Worm (Caenorhabditis elegans): ENCODE data around the gene T25E12.6.

DNA sequence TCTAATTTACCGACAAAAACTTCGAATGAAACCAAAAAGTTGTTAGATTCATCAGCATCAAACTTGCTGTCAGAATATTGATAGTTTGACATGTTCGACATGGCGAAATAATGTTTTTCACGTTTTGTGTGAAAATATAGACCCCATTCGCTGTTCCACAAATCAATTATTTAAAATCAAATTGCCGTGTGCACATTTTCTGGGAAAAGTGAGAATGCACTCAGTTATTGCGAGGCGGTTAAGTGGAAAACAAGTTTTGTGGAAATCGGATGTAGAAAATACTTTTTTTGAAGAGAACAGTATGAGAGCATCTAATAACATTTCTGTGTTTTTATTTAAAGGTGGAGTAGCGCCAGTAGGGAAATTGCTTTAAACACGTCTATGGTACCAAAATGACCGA, 48.5 kb upstream of the T25E12.6 start, which contains the start of gene srw-42:
- TF ChIP-seq aly-2 (tag; optimal IDR thresholded peaks at IDR 0.05) = no peak
- no peak for TF ChIP-seq nhr-237 (tag; optimal IDR thresholded peaks at IDR 0.05)
- no peak for TF ChIP-seq nhr-76 (tag; optimal IDR thresholded peaks at IDR 0.05)
- TF ChIP-seq snpc-4 (tag; optimal IDR thresholded peaks at IDR 0.05) = no peak
- no peak for TF ChIP-seq hmg-11 (tag; optimal IDR thresholded peaks at IDR 0.05)
- TF ChIP-seq ama-1 (optimal IDR thresholded peaks at IDR 0.05) = no peak
- TF ChIP-seq egl-27 (tag; optimal IDR thresholded peaks at IDR 0.05) = no peak
- no peak for TF ChIP-seq ceh-16 (tag; optimal IDR thresholded peaks at IDR 0.05)
- no peak for TF ChIP-seq lin-39 (tag; optimal IDR thresholded peaks at IDR 0.05)
- no peak for TF ChIP-seq unc-39 (tag; optimal IDR thresholded peaks at IDR 0.05)
- TF ChIP-seq ztf-4 (tag; optimal IDR thresholded peaks at IDR 0.05) = no peak
